Worm (Caenorhabditis elegans): ENCODE results near the gene clec-202.

DNA sequence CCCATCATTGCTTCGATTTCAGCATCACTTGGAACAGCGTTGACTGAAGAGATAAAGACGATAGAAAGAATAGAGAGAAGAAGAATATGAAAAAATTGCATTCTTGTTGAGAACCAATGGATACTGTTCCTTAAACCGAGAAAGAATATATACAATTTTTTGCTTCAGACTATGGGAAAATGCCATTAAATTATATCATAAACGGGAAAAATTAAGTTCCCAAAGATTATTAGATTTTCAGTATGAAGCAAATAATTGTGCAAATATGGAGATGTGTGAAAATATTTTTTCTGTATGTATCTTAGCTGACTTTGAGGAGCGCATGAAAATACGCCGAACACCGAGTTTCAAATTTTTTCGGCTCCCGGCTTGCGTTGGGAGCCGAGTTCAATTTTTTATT, 46.2 kb downstream of the clec-202 start, which contains the start of gene T02D1.9:
- TF ChIP-seq him-1 (tag; optimal IDR thresholded peaks at IDR 0.05) (no peak), W03F9.2 (tag; optimal IDR thresholded peaks at IDR 0.05) (no peak), dao-5 (tag; optimal IDR thresholded peaks at IDR 0.05) (no peak)

Data from whole organism, L4/young adult.